Fruit fly (Drosophila melanogaster) Kc167 (cell line): ENCODE results near the gene niki.

Source experiments
- h ChIP-seq: fragments of >200 bp; optimal IDR thresholded peaks from 3 replicates; lab custom pipeline; 2018; ENCODE audit warnings: missing external identifiers
- psq ChIP-seq: fragments of >200 bp; optimal IDR thresholded peaks from 2 replicates; lab custom pipeline; 2017; ENCODE audit warnings: missing external identifiers

DNA sequence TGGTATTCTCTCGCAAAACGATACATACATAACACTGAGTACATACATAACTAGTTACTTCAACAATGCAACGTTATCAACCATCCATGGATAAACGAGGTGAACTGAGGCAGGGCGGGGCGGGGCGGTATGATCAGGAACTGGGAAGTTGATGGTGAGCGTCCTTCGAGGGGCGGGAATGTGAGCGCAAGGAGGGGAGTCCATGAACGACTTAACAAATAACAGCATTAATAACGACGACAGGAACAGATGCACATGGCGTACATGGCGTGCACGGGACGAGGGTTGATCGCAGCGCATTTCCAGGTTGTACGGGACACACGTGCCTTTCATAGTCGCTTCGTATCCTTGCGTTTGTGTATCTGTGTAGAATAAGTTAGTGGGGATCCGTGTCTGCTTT is 42.5 kb upstream of the niki start:
- TF ChIP-seq h = no peak
- TF ChIP-seq psq = no peak
